Fruit fly (Drosophila melanogaster) whole organism: ENCODE results near the gene ND-13A.

Experiments used
- CG8478 ChIP-seq: fragments of >200 bp; optimal IDR thresholded peaks from 2 replicates; lab custom pipeline; 2018; ENCODE audit warnings: inconsistent platforms
- Dll ChIP-seq: fragments of >200 bp; optimal IDR thresholded peaks from 2 replicates; lab custom pipeline; 2017
- EcR ChIP-seq, 2 experiments: fragments of >200 bp; optimal IDR thresholded peaks; 2 replicates each; lab custom pipeline; 2017; ENCODE audit warnings: missing biosample characterization in 2 of 2, missing genetic modification characterization in 2 of 2, missing genetic modification reagents in 2 of 2
- psq ChIP-seq: fragments of >200 bp; optimal IDR thresholded peaks from 2 replicates; lab custom pipeline; 2017
- usp ChIP-seq: fragments of >200 bp; optimal IDR thresholded peaks from 2 replicates; lab custom pipeline; 2017; ENCODE audit warnings: missing biosample characterization, missing genetic modification characterization, mixed read lengths

DNA sequence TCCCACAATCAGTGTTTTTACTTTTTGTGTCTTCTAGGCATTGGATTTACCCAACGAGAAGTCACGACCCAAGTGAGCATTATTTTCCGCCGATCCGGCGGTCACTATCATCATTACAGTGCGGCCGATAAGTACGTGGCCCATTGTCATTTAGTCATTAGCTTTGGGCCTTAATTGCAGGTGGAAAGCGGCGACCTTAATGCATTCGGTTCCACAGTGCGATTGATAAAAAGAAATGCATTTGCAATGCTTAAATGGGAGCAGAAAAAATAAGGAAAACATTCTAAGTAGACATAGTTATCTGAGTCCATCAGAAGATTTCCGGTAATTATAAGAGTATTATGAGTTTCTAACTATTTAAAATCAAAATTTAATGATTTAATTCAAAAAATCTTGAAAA, 7.9 kb downstream of the ND-13A start:
- TF ChIP-seq psq (lab: Kevin White, UChicago) (no peak), Dll (no peak), usp (GFP tag; lab: Kevin White, UChicago) (no peak), CG8478 (lab: Kevin White, UChicago) (no peak), EcR (GFP tag; optimal IDR thresholded peaks at IDR 0.05; lab: Kevin White, UChicago) (no peak)
